Worm (Caenorhabditis elegans) whole organism, L1 larva: Measurements from ENCODE around the gene gen-1.

ENCODE experiments used
- C34B4.2 ChIP-seq: sonication (generic microtip); optimal IDR thresholded peaks from 2 replicates; lab custom pipeline; 2017; ENCODE audit warnings: mild to moderate bottlenecking, missing genetic modification characterization, missing compliant biosample characterization
- F16B12.6 ChIP-seq: fragments of 150-350 bp; optimal IDR thresholded peaks from 2 replicates; lab custom pipeline; 2014; ENCODE audit warnings: missing biosample characterization, missing genetic modification characterization
- aha-1 ChIP-seq: fragments of 150-350 bp; optimal IDR thresholded peaks from 2 replicates; lab custom pipeline; 2014; ENCODE audit warnings: missing biosample characterization, missing genetic modification characterization
- ceh-63 ChIP-seq: fragments of 200-800 bp; sonication (Bioruptor generic); optimal IDR thresholded peaks from 2 replicates; lab custom pipeline; 2018; ENCODE audit warnings: mild to moderate bottlenecking, missing genetic modification characterization, missing compliant biosample characterization
- ceh-8 ChIP-seq: fragments of 200-800 bp; sonication (Bioruptor generic); optimal IDR thresholded peaks from 2 replicates; lab custom pipeline; 2018; ENCODE audit warnings: mild to moderate bottlenecking, missing genetic modification characterization, moderate library complexity, missing compliant biosample characterization
- ceh-88 ChIP-seq: fragments of 200-800 bp; sonication (Bioruptor generic); IDR thresholded peaks from 2 replicates; pipeline ENCODE4 v1.3.6; 2022; ENCODE audit warnings: missing genetic modification characterization, missing compliant biosample characterization
- ceh-90 ChIP-seq: sonication (generic microtip); optimal IDR thresholded peaks from 2 replicates; lab custom pipeline; 2016; ENCODE audit warnings: missing genetic modification characterization, missing compliant biosample characterization
- dsc-1 ChIP-seq: sonication (generic microtip); optimal IDR thresholded peaks from 2 replicates; lab custom pipeline; 2016; ENCODE audit warnings: mild to moderate bottlenecking, missing genetic modification characterization, missing compliant biosample characterization
- egl-13 ChIP-seq: sonication (generic microtip); optimal IDR thresholded peaks from 2 replicates; lab custom pipeline; 2016; ENCODE audit warnings: missing genotype, missing genetic modification reagents, missing genetic modification characterization, missing compliant biosample characterization
- egl-27 ChIP-seq, 2 experiments: fragments of 150-350 bp in 1 of 2; sonication (generic microtip); optimal IDR thresholded peaks; 3 replicates each; lab custom pipeline; 2017 to 2018; ENCODE audit warnings: missing biosample characterization in 2 of 2, missing genetic modification characterization in 2 of 2, missing genetic modification reagents in 2 of 2
- elt-2 ChIP-seq: sonication (generic microtip); optimal IDR thresholded peaks from 2 replicates; lab custom pipeline; 2016; ENCODE audit warnings: missing genetic modification characterization, mild to moderate bottlenecking, inconsistent platforms, missing compliant biosample characterization, missing genetic modification reagents
- elt-3 ChIP-seq, 6 experiments: fragments of 150-350 bp in 1 of 6; sonication (generic microtip); optimal IDR thresholded peaks; 2 replicates each; lab custom pipeline; 2017 to 2018; ENCODE audit warnings: missing biosample characterization in 6 of 6, missing genetic modification characterization in 6 of 6, inconsistent platforms in 1 of 6
- ets-5 ChIP-seq: fragments of 200-800 bp; sonication (Bioruptor generic); IDR thresholded peaks from 2 replicates; pipeline ENCODE4 v1.3.6; 2022; ENCODE audit warnings: missing genetic modification characterization, missing compliant biosample characterization
- fkh-10 ChIP-seq: sonication (generic microtip); optimal IDR thresholded peaks from 2 replicates; lab custom pipeline; 2017; ENCODE audit warnings: missing biosample characterization, missing genetic modification reagents, missing genetic modification characterization
- fkh-4 ChIP-seq: sonication (generic microtip); optimal IDR thresholded peaks from 2 replicates; lab custom pipeline; 2016; ENCODE audit warnings: missing compliant biosample characterization, missing genetic modification characterization, borderline replicate concordance
- fkh-8 ChIP-seq: sonication (generic microtip); optimal IDR thresholded peaks from 2 replicates; lab custom pipeline; 2016; ENCODE audit warnings: mild to moderate bottlenecking, missing genetic modification characterization, missing compliant biosample characterization
- grh-1 ChIP-seq: fragments of 200-800 bp; sonication (Bioruptor generic); IDR thresholded peaks from 2 replicates; pipeline ENCODE4 v1.3.6; 2022; ENCODE audit warnings: missing genetic modification reagents, missing genetic modification characterization, missing compliant biosample characterization
- hlh-17 ChIP-seq: fragments of 200-800 bp; sonication (Bioruptor generic); optimal IDR thresholded peaks from 2 replicates; lab custom pipeline; 2018; ENCODE audit warnings: missing genetic modification characterization, mild to moderate bottlenecking, missing compliant biosample characterization, moderate library complexity, borderline replicate concordance
- hlh-4 ChIP-seq: sonication (generic microtip); optimal IDR thresholded peaks from 2 replicates; lab custom pipeline; 2016; ENCODE audit warnings: mild to moderate bottlenecking, missing genetic modification characterization, missing compliant biosample characterization
- irx-1 ChIP-seq: sonication (generic microtip); optimal IDR thresholded peaks from 2 replicates; lab custom pipeline; 2016; ENCODE audit warnings: missing genetic modification characterization, missing compliant biosample characterization
- isw-1 ChIP-seq: fragments of 200-800 bp; sonication (Bioruptor generic); IDR thresholded peaks from 2 replicates; pipeline ENCODE4 v1.3.6; 2022; ENCODE audit warnings: missing genetic modification characterization, missing compliant biosample characterization
- jun-1 ChIP-seq: fragments of 150-350 bp; optimal IDR thresholded peaks from 2 replicates; lab custom pipeline; 2014; ENCODE audit warnings: missing biosample characterization, missing genetic modification reagents, missing genetic modification characterization
- lin-15B ChIP-seq: fragments of 150-350 bp; sonication (generic microtip); optimal IDR thresholded peaks from 3 replicates; lab custom pipeline; 2014; ENCODE audit warnings: missing biosample characterization, missing genetic modification characterization
- lin-35 ChIP-seq, 2 experiments: fragments of 150-350 bp; optimal IDR thresholded peaks; 2 replicates each; lab custom pipeline; 2014; ENCODE audit warnings: missing biosample characterization in 2 of 2, missing genetic modification characterization in 2 of 2, missing genetic modification reagents in 2 of 2
- lin-39 ChIP-seq: fragments of 150-350 bp; optimal IDR thresholded peaks from 2 replicates; lab custom pipeline; 2014; ENCODE audit warnings: missing biosample characterization, missing genetic modification reagents, missing genetic modification characterization
- mab-9 ChIP-seq: fragments of 200-800 bp; sonication (Bioruptor generic); IDR thresholded peaks from 2 replicates; pipeline ENCODE4 v1.3.6; 2022; ENCODE audit warnings: missing genetic modification reagents, missing genetic modification characterization, missing compliant biosample characterization
- mdl-1 ChIP-seq, 2 experiments: fragments of 150-350 bp; optimal IDR thresholded peaks; 2 replicates each; lab custom pipeline; 2014 to 2017; ENCODE audit warnings: missing biosample characterization in 2 of 2, missing genetic modification characterization in 2 of 2, inconsistent platforms in 1 of 2
- mef-2 ChIP-seq: fragments of 150-350 bp; optimal IDR thresholded peaks from 2 replicates; lab custom pipeline; 2014; ENCODE audit warnings: missing biosample characterization, missing genetic modification characterization
- mep-1 ChIP-seq: fragments of 150-350 bp; optimal IDR thresholded peaks from 2 replicates; lab custom pipeline; 2014; ENCODE audit warnings: missing biosample characterization, missing genetic modification characterization
- nhr-12 ChIP-seq: sonication (generic microtip); optimal IDR thresholded peaks from 2 replicates; lab custom pipeline; 2017; ENCODE audit warnings: missing biosample characterization, missing genetic modification characterization
- nhr-19 ChIP-seq: fragments of 200-800 bp; sonication (Bioruptor generic); conservative IDR thresholded peaks from 2 replicates; pipeline ENCODE4 v1.3.6; 2022; ENCODE audit warnings: missing genetic modification characterization, missing compliant biosample characterization
- nhr-20 ChIP-seq: sonication (generic microtip); optimal IDR thresholded peaks from 2 replicates; lab custom pipeline; 2016; ENCODE audit warnings: mild to moderate bottlenecking, missing genetic modification characterization, missing compliant biosample characterization
- nhr-28 ChIP-seq: fragments of 150-350 bp; optimal IDR thresholded peaks from 2 replicates; lab custom pipeline; 2014; ENCODE audit warnings: missing biosample characterization, missing genetic modification characterization
- nhr-71 ChIP-seq: sonication (generic microtip); optimal IDR thresholded peaks from 2 replicates; lab custom pipeline; 2016; ENCODE audit warnings: mild to moderate bottlenecking, missing genetic modification characterization, moderate library complexity, missing compliant biosample characterization
- nhr-76 ChIP-seq: sonication (generic microtip); optimal IDR thresholded peaks from 2 replicates; lab custom pipeline; 2017; ENCODE audit warnings: missing biosample characterization, missing genetic modification characterization
- nhr-77 ChIP-seq: fragments of 150-350 bp; optimal IDR thresholded peaks from 2 replicates; lab custom pipeline; 2014; ENCODE audit warnings: missing biosample characterization, missing genetic modification characterization
- nhr-85 ChIP-seq: sonication (generic microtip); peaks from one replicate; lab custom pipeline; 2016; ENCODE audit warnings: missing genetic modification characterization, inconsistent platforms, missing compliant biosample characterization
- nhr-90 ChIP-seq: sonication (generic microtip); optimal IDR thresholded peaks from 2 replicates; lab custom pipeline; 2016; ENCODE audit warnings: mild to moderate bottlenecking, missing genetic modification characterization, missing compliant biosample characterization; ENCODE audit not compliant: poor library complexity
- pag-3 ChIP-seq: sonication (generic microtip); optimal IDR thresholded peaks from 2 replicates; lab custom pipeline; 2017; ENCODE audit warnings: missing genetic modification characterization, mild to moderate bottlenecking, missing compliant biosample characterization, antibody characterized with exemption, borderline replicate concordance; ENCODE audit not compliant: insufficient read depth
- skn-1 ChIP-seq: fragments of 150-350 bp; optimal IDR thresholded peaks from 2 replicates; lab custom pipeline; 2014; ENCODE audit warnings: missing biosample characterization, missing genetic modification characterization
- snpc-4 ChIP-seq: fragments of 150-350 bp; optimal IDR thresholded peaks from 2 replicates; lab custom pipeline; 2014; ENCODE audit warnings: missing biosample characterization, missing genetic modification characterization
- snu-23 ChIP-seq: sonication (generic microtip); optimal IDR thresholded peaks from 2 replicates; lab custom pipeline; 2016; ENCODE audit warnings: missing genetic modification characterization, missing compliant biosample characterization
- sox-4 ChIP-seq: sonication (generic microtip); optimal IDR thresholded peaks from 2 replicates; lab custom pipeline; 2016; ENCODE audit warnings: missing genetic modification characterization, missing compliant biosample characterization
- sptf-1 ChIP-seq: fragments of 150-350 bp; optimal IDR thresholded peaks from 2 replicates; lab custom pipeline; 2014; ENCODE audit warnings: missing biosample characterization, missing genetic modification characterization
- sup-37 ChIP-seq: fragments of 200-800 bp; sonication (Bioruptor generic); optimal IDR thresholded peaks from 2 replicates; lab custom pipeline; 2018; ENCODE audit warnings: mild to moderate bottlenecking, missing genetic modification characterization, missing compliant biosample characterization
- swsn-7 ChIP-seq: sonication (generic microtip); optimal IDR thresholded peaks from 2 replicates; lab custom pipeline; 2016; ENCODE audit warnings: missing genetic modification characterization, missing compliant biosample characterization
- tlp-1 ChIP-seq: fragments of 150-350 bp; optimal IDR thresholded peaks from 2 replicates; lab custom pipeline; 2014; ENCODE audit warnings: missing biosample characterization, missing genetic modification characterization
- unc-130 ChIP-seq: fragments of 150-350 bp; optimal IDR thresholded peaks from 2 replicates; lab custom pipeline; 2017; ENCODE audit warnings: missing biosample characterization, missing genetic modification characterization, inconsistent platforms
- unc-86 ChIP-seq: sonication (generic microtip); optimal IDR thresholded peaks from 2 replicates; lab custom pipeline; 2016; ENCODE audit warnings: missing genetic modification characterization, missing compliant biosample characterization
- unc-98 ChIP-seq: fragments of 200-800 bp; sonication (Bioruptor generic); IDR thresholded peaks from 2 replicates; pipeline ENCODE4 v1.3.6; 2022; ENCODE audit warnings: missing genetic modification characterization, missing compliant biosample characterization
- vab-15 ChIP-seq: sonication (generic microtip); optimal IDR thresholded peaks from 2 replicates; lab custom pipeline; 2017; ENCODE audit warnings: missing genotype, mild to moderate bottlenecking, missing genetic modification characterization, missing compliant biosample characterization
- xbp-1 ChIP-seq: sonication (generic microtip); optimal IDR thresholded peaks from 2 replicates; lab custom pipeline; 2016; ENCODE audit warnings: missing genetic modification characterization, missing compliant biosample characterization

Gene gen-1

ce11 chrIII:6280070-6280596 lies 32.2 kb upstream of the gen-1 start, which contains the start of gene hmg-1.2 (continued):
- TF ChIP-seq unc-130 (peak; percentile 66), tlp-1 (tag; lab: Kevin White, UChicago) (no peak), sptf-1 (tag; lab: Kevin White, UChicago) (no peak), fkh-4 (tag; lab: Kevin White, UChicago) (peak; percentile 49), unc-86 (peak; percentile 83), nhr-85 (tag; lab: Kevin White, UChicago) (peak; percentile 92), unc-98 (GFP tag; lab: Robert Waterston, UW) (no peak), ceh-88 (GFP tag; lab: Robert Waterston, UW) (peak; percentile 71; the same call in 1 of the 2 replicates), mdl-1 (tag; optimal IDR thresholded peaks at IDR 0.05; lab: Kevin White, UChicago) (peak in 1 of 2 experiments; percentile 83), jun-1 (peak; percentile 76), F16B12.6 (no peak), sox-4 (tag; lab: Kevin White, UChicago) (no peak), nhr-12 (tag; lab: Kevin White, UChicago) (no peak), irx-1 (tag; lab: Kevin White, UChicago) (peak; percentile 75), nhr-71 (tag; lab: Kevin White, UChicago) (peak; percentile 94), nhr-76 (tag; lab: Kevin White, UChicago) (no peak), ceh-90 (tag; lab: Kevin White, UChicago) (peak; percentile 24), nhr-19 (GFP tag; lab: Robert Waterston, UW) (peak; percentile 89), swsn-7 (tag; lab: Kevin White, UChicago) (peak; percentile 92), grh-1 (peak; percentile 22; the same call in 1 of the 2 replicates), nhr-90 (tag; lab: Kevin White, UChicago) (peak; percentile 69), hlh-4 (tag; lab: Kevin White, UChicago) (no peak), dsc-1 (tag; lab: Kevin White, UChicago) (peak; percentile 84), nhr-77 (tag; lab: Kevin White, UChicago) (peak; percentile 68), sup-37 (peak; percentile 46), ceh-63 (GFP tag; lab: Kevin White, UChicago) (no peak), xbp-1 (tag; lab: Kevin White, UChicago) (peak; percentile 77), fkh-8 (tag; lab: Kevin White, UChicago) (peak; percentile 85), isw-1 (peak; percentile 63), nhr-28 (tag; lab: Kevin White, UChicago) (no peak), mef-2 (tag; lab: Kevin White, UChicago) (peak; percentile 28), elt-3 (tag; optimal IDR thresholded peaks at IDR 0.05; lab: Kevin White, UChicago) (peak in 3 of 6 experiments; percentile 8 to 52 (median 48)), ceh-8 (peak; percentile 66), C34B4.2 (tag; lab: Kevin White, UChicago) (no peak), ets-5 (GFP tag; lab: Robert Waterston, UW) (no peak), egl-27 (tag; optimal IDR thresholded peaks at IDR 0.05; lab: Kevin White, UChicago) (peak in 1 of 2 experiments; percentile 81), elt-2 (tag; lab: Kevin White, UChicago) (peak; percentile 68), pag-3 (tag; lab: Kevin White, UChicago) (no peak), fkh-10 (peak; percentile 56), mab-9 (GFP tag; lab: Robert Waterston, UW) (0 out of 2 replicates have a peak, but pooled peaks have one; percentile 47), hlh-17 (GFP tag; lab: Kevin White, UChicago) (no peak), egl-13 (tag; lab: Kevin White, UChicago) (peak; percentile 30), snu-23 (peak; percentile 96), mep-1 (peak; percentile 58), aha-1 (no peak), vab-15 (tag; lab: Kevin White, UChicago) (no peak), lin-35 (GFP tag; optimal IDR thresholded peaks at IDR 0.05; lab: Kevin White, UChicago) (peak; percentile 74 to 79), nhr-20 (tag; lab: Kevin White, UChicago) (peak; percentile 90), lin-15B (tag; lab: Kevin White, UChicago) (peak; percentile 25), snpc-4 (tag; lab: Kevin White, UChicago) (peak; percentile 72), skn-1 (tag; lab: Kevin White, UChicago) (no peak), lin-39 (no peak)
